Fruit fly (Drosophila melanogaster) whole organism, pupa: ENCODE results near the gene RpL32.

Experiments
- CG13204 ChIP-seq: fragments of 200-800 bp; sonication (Bioruptor generic); optimal IDR thresholded peaks from 2 replicates; lab custom pipeline; 2018; ENCODE audit warnings: missing biosample characterization, mild to moderate bottlenecking, missing genetic modification characterization, moderate library complexity
- EcR ChIP-seq: fragments of 200-800 bp; sonication (Bioruptor generic); optimal IDR thresholded peaks from 3 replicates; lab custom pipeline; 2019; ENCODE audit warnings: missing biosample characterization, missing genetic modification characterization, mild to moderate bottlenecking, moderate library complexity, missing genetic modification reagents
- Ets98B ChIP-seq: fragments of 200-800 bp; sonication (Bioruptor generic); IDR thresholded peaks from 2 replicates; pipeline ENCODE4 v1.3.6; 2022; ENCODE audit warnings: missing biosample characterization, missing genetic modification characterization
- Snoo ChIP-seq: fragments of 200-800 bp; sonication (Bioruptor generic); optimal IDR thresholded peaks from 3 replicates; lab custom pipeline; 2017; ENCODE audit warnings: missing biosample characterization, mild to moderate bottlenecking, missing genetic modification characterization, inconsistent platforms

DNA sequence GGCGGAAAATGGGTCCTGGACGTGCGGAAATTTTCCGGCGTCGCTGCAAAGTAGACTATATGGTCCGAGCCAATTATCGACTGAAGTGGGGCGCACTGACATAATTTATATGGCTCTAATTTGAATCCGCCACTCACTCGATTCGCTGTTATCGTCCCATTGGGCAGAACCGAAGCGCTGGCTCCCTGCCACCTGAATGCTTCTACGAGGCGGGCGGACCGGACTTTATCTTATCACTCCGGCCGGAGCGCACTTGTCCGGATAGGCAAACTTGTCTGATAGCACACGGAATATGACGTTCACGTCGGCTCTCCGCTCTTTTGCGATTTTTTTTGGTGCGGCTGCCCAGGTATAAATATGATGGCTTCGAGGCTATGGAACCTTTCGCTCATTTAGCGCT is 16.6 kb upstream of the RpL32 start:
- TF ChIP-seq Ets98B (GFP tag; lab: Robert Waterston, UW), result no peak
- TF ChIP-seq EcR (GFP tag; lab: Kevin White, UChicago), result peak; percentile 1
- no peak for TF ChIP-seq CG13204
- no peak for TF ChIP-seq Snoo
